Fruit fly (Drosophila melanogaster) whole organism, adult: Measurements from ENCODE around the gene shtd.

ENCODE experiments used
- CG11617 ChIP-seq: fragments of 200-800 bp; sonication (Bioruptor generic); optimal IDR thresholded peaks from 2 replicates; lab custom pipeline; 2017; ENCODE audit warnings: mild to moderate bottlenecking, missing biosample characterization, missing genetic modification reagents, missing genetic modification characterization
- CG14711 ChIP-seq: fragments of 200-800 bp; sonication (Bioruptor generic); optimal IDR thresholded peaks from 2 replicates; lab custom pipeline; 2018; ENCODE audit warnings: missing biosample characterization, mild to moderate bottlenecking, missing genetic modification characterization, moderate library complexity
- CG33017 ChIP-seq: fragments of 200-800 bp; sonication (Bioruptor generic); optimal IDR thresholded peaks from 2 replicates; lab custom pipeline; 2018; ENCODE audit warnings: missing biosample characterization, mild to moderate bottlenecking, missing genetic modification characterization, moderate library complexity
- CG5204 ChIP-seq: fragments of 200-800 bp; sonication (Bioruptor generic); optimal IDR thresholded peaks from 2 replicates; lab custom pipeline; 2016; ENCODE audit warnings: missing biosample characterization, missing genetic modification characterization
- kay ChIP-seq: fragments of 200-800 bp; sonication (Bioruptor generic); peaks from one replicate; lab custom pipeline; 2016; ENCODE audit warnings: missing biosample characterization, missing genetic modification characterization, borderline replicate concordance
- ovo ChIP-seq: fragments of 200-800 bp; sonication (Bioruptor generic); optimal IDR thresholded peaks from 2 replicates; lab custom pipeline; 2016; ENCODE audit warnings: missing biosample characterization, missing genetic modification characterization

DNA sequence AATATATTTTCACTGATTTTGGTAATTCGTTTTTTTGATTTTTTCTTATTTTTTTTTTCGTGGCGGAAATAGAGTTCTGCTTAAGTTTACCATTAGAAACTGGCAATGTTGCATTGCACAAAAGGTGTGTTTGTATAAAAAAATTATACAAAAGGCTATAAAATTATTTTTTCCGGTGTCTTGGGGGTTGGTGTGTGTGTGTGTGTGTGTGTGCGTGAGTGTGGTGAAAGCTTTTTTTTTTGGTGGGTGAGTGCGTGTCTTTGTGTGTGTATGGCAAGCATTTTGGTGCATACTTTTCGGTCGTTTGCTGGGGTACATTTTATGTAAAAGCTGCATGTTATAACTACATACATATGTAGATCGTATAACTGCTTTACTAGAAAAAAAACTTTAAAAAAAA lies 49.2 kb upstream of the shtd start:
- TF ChIP-seq CG11617: peak; percentile 47
- peak; percentile 26 for TF ChIP-seq CG5204
- no peak for TF ChIP-seq kay (GFP tag; lab: Kevin White, UChicago)
- no peak for TF ChIP-seq ovo (GFP tag; lab: Kevin White, UChicago)
- TF ChIP-seq CG14711 (tag; lab: Kevin White, UChicago): peak; percentile 24
- TF ChIP-seq CG33017 (tag; lab: Kevin White, UChicago): no peak
